Worm (Caenorhabditis elegans) whole organism, L4 larva: ENCODE data around the gene clec-138.

Experiments used
- F44E2.7 ChIP-seq: fragments of 200-800 bp; sonication (Bioruptor generic); IDR thresholded peaks from 2 replicates; pipeline ENCODE4 v2.1.2; 2022; ENCODE audit warnings: missing genetic modification characterization, missing compliant biosample characterization
- ceh-32 ChIP-seq: sonication (generic microtip); optimal IDR thresholded peaks from 2 replicates; lab custom pipeline; 2016; ENCODE audit warnings: mild to moderate bottlenecking, missing genetic modification characterization, missing compliant biosample characterization; ENCODE audit not compliant: poor library complexity
- ceh-44 ChIP-seq: fragments of 200-800 bp; sonication (Bioruptor generic); IDR thresholded peaks from 2 replicates; pipeline ENCODE4 v1.3.6; 2022; ENCODE audit warnings: missing genetic modification reagents, missing genetic modification characterization, missing compliant biosample characterization
- daf-8 ChIP-seq: fragments of 200-800 bp; sonication (Bioruptor generic); IDR thresholded peaks from 2 replicates; pipeline ENCODE4 v1.3.6; 2022; ENCODE audit warnings: missing genetic modification characterization, missing compliant biosample characterization
- dmd-8 ChIP-seq: fragments of 200-800 bp; sonication (Bioruptor generic); IDR thresholded peaks from 2 replicates; pipeline ENCODE4 v1.3.6; 2022; ENCODE audit warnings: missing genetic modification characterization, missing compliant biosample characterization
- lin-39 ChIP-seq: fragments of 150-350 bp; optimal IDR thresholded peaks from 2 replicates; lab custom pipeline; 2014; ENCODE audit warnings: missing biosample characterization, missing genetic modification reagents, missing genetic modification characterization
- nhr-10 ChIP-seq: fragments of 150-350 bp; optimal IDR thresholded peaks from 2 replicates; lab custom pipeline; 2014; ENCODE audit warnings: missing biosample characterization, missing genetic modification characterization
- nhr-237 ChIP-seq: sonication (generic microtip); optimal IDR thresholded peaks from 2 replicates; lab custom pipeline; 2017; ENCODE audit warnings: missing biosample characterization, missing genetic modification characterization
- nhr-77 ChIP-seq: fragments of 150-350 bp; optimal IDR thresholded peaks from 2 replicates; lab custom pipeline; 2014; ENCODE audit warnings: missing biosample characterization, missing genetic modification characterization
- pha-4 ChIP-seq, 2 experiments: fragments of 150-350 bp in 1 of 2; fragments of 200-800 bp in 1 of 2; sonication (Bioruptor generic) in 1 of 2; IDR thresholded peaks in 1 of 2; optimal IDR thresholded peaks in 1 of 2; 2 replicates each; pipeline versions ENCODE4 v1.3.6 to Lab custom; 2014 to 2022; ENCODE audit warnings: missing genetic modification characterization in 2 of 2, missing genetic modification reagents in 2 of 2, missing biosample characterization in 1 of 2, missing compliant biosample characterization in 1 of 2
- snpc-4 ChIP-seq: fragments of 150-350 bp; optimal IDR thresholded peaks from 2 replicates; lab custom pipeline; 2014; ENCODE audit warnings: missing biosample characterization, missing genetic modification characterization
- unc-130 ChIP-seq: sonication (generic microtip); optimal IDR thresholded peaks from 2 replicates; lab custom pipeline; 2016; ENCODE audit warnings: missing genetic modification reagents, missing genetic modification characterization, missing compliant biosample characterization
- unc-39 ChIP-seq: sonication (generic microtip); optimal IDR thresholded peaks from 2 replicates; lab custom pipeline; 2017; ENCODE audit warnings: missing biosample characterization, missing genetic modification characterization

- TF ChIP-seq nhr-237 (tag; lab: Kevin White, UChicago) (no peak), unc-39 (tag; lab: Kevin White, UChicago) (no peak), dmd-8 (GFP tag; lab: Robert Waterston, UW) (no peak), nhr-77 (tag; lab: Kevin White, UChicago) (no peak), unc-130 (GFP tag; lab: Kevin White, UChicago) (no peak), pha-4 (GFP tag; IDR thresholded peaks at IDR 0.05; lab: Robert Waterston, UW) (no peak), pha-4 (tag; optimal IDR thresholded peaks at IDR 0.05; lab: Kevin White, UChicago) (no peak), lin-39 (tag; lab: Kevin White, UChicago) (no peak), ceh-44 (no peak), nhr-10 (tag; lab: Kevin White, UChicago) (no peak), snpc-4 (tag; lab: Kevin White, UChicago) (no peak), F44E2.7 (GFP tag; lab: Robert Waterston, UW) (no peak), ceh-32 (tag; lab: Kevin White, UChicago) (no peak), daf-8 (GFP tag; lab: Robert Waterston, UW) (no peak)
These were observed 29.2 kb upstream of the clec-138 start, which contains the start of gene lgc-27 for ce11 chrII:4648785-4649184.
